Worm (Caenorhabditis elegans) whole organism, young adult: ENCODE measurements around the gene srlf-30.

Experiments
- B0019.2 ChIP-seq: fragments of 200-800 bp; sonication (Bioruptor generic); conservative IDR thresholded peaks from 2 replicates; pipeline ENCODE4 v1.3.6; 2022; ENCODE audit warnings: missing genetic modification reagents, missing genetic modification characterization, missing compliant biosample characterization
- B0261.1 ChIP-seq: sonication (generic microtip); optimal IDR thresholded peaks from 2 replicates; lab custom pipeline; 2016; ENCODE audit warnings: mild to moderate bottlenecking, missing genetic modification characterization, moderate library complexity, missing compliant biosample characterization
- B0336.3 ChIP-seq: fragments of 200-800 bp; sonication (Bioruptor generic); IDR thresholded peaks from 2 replicates; pipeline ENCODE4 v1.3.6; 2022; ENCODE audit warnings: missing genetic modification characterization, missing compliant biosample characterization
- F10E7.11 ChIP-seq: sonication (generic microtip); optimal IDR thresholded peaks from 2 replicates; lab custom pipeline; 2017; ENCODE audit warnings: mild to moderate bottlenecking, missing genetic modification characterization, moderate library complexity, missing compliant biosample characterization
- F37B4.10 ChIP-seq: fragments of 200-800 bp; sonication (Bioruptor generic); IDR thresholded peaks from 2 replicates; pipeline ENCODE4 v1.3.6; 2022; ENCODE audit warnings: missing genetic modification characterization, missing compliant biosample characterization
- F52B5.7 ChIP-seq: sonication (generic microtip); optimal IDR thresholded peaks from 2 replicates; lab custom pipeline; 2016; ENCODE audit warnings: mild to moderate bottlenecking, missing genetic modification characterization, missing compliant biosample characterization
- F57C9.4 ChIP-seq: sonication (generic microtip); optimal IDR thresholded peaks from 2 replicates; lab custom pipeline; 2017; ENCODE audit warnings: mild to moderate bottlenecking, missing genetic modification characterization, missing compliant biosample characterization
- K11D2.4 ChIP-seq: fragments of 200-800 bp; sonication (Bioruptor generic); IDR thresholded peaks from 2 replicates; pipeline ENCODE4 v1.3.6; 2022; ENCODE audit warnings: missing genetic modification reagents, missing genetic modification characterization, missing compliant biosample characterization
- K12H6.12 ChIP-seq: fragments of 200-800 bp; sonication (Bioruptor generic); optimal IDR thresholded peaks from 2 replicates; lab custom pipeline; 2018; ENCODE audit warnings: mild to moderate bottlenecking, missing genetic modification characterization, missing compliant biosample characterization
- T26A5.8 ChIP-seq: sonication (generic microtip); optimal IDR thresholded peaks from 2 replicates; lab custom pipeline; 2016; ENCODE audit warnings: missing genetic modification characterization, missing compliant biosample characterization
- Y53G8AR.9 ChIP-seq: fragments of 200-800 bp; sonication (Bioruptor generic); conservative IDR thresholded peaks from 2 replicates; pipeline ENCODE4 v1.3.6; 2022; ENCODE audit warnings: missing genetic modification reagents, missing genetic modification characterization, missing compliant biosample characterization
- Y79H2A.3 ChIP-seq: fragments of 200-800 bp; sonication (Bioruptor generic); conservative IDR thresholded peaks from 2 replicates; pipeline ENCODE4 v1.3.6; 2022; ENCODE audit warnings: missing genetic modification reagents, missing genetic modification characterization, missing compliant biosample characterization
- Y95B8A.8 ChIP-seq: fragments of 200-800 bp; sonication (Bioruptor generic); IDR thresholded peaks from 2 replicates; pipeline ENCODE4 v1.3.6; 2022; ENCODE audit warnings: missing genetic modification reagents, missing genetic modification characterization, missing compliant biosample characterization
- aptf-2 ChIP-seq: fragments of 200-800 bp; sonication (Bioruptor generic); conservative IDR thresholded peaks from 2 replicates; pipeline ENCODE4 v1.3.6; 2022; ENCODE audit warnings: missing genetic modification reagents, missing genetic modification characterization, missing compliant biosample characterization
- atf-7 ChIP-seq: sonication (generic microtip); optimal IDR thresholded peaks from 2 replicates; lab custom pipeline; 2017; ENCODE audit warnings: mild to moderate bottlenecking, missing genetic modification characterization, missing compliant biosample characterization
- attf-6 ChIP-seq: fragments of 200-800 bp; sonication (Bioruptor generic); IDR thresholded peaks from 2 replicates; pipeline ENCODE4 v1.3.6; 2022; ENCODE audit warnings: missing genetic modification reagents, missing genetic modification characterization, missing compliant biosample characterization
- ceh-100 ChIP-seq: fragments of 200-800 bp; sonication (Bioruptor generic); IDR thresholded peaks from 2 replicates; pipeline ENCODE4 v1.3.6; 2022; ENCODE audit warnings: missing genetic modification reagents, missing genetic modification characterization, missing compliant biosample characterization
- ceh-40 ChIP-seq: fragments of 200-800 bp; sonication (Bioruptor generic); IDR thresholded peaks from 2 replicates; pipeline ENCODE4 v1.3.6; 2022; ENCODE audit warnings: missing genetic modification characterization, missing compliant biosample characterization
- ceh-58 ChIP-seq: fragments of 200-800 bp; sonication (Bioruptor generic); IDR thresholded peaks from 2 replicates; pipeline ENCODE4 v1.3.6; 2022; ENCODE audit warnings: missing genetic modification characterization, missing compliant biosample characterization
- ceh-91 ChIP-seq: fragments of 200-800 bp; sonication (Bioruptor generic); IDR thresholded peaks from 2 replicates; pipeline ENCODE4 v1.3.6; 2022; ENCODE audit warnings: missing genetic modification reagents, missing genetic modification characterization, missing compliant biosample characterization
- die-1 ChIP-seq: sonication (generic microtip); optimal IDR thresholded peaks from 2 replicates; lab custom pipeline; 2016; ENCODE audit warnings: missing genotype, mild to moderate bottlenecking, missing genetic modification characterization, missing compliant biosample characterization
- dox-1 ChIP-seq: fragments of 200-800 bp; sonication (Bioruptor generic); IDR thresholded peaks from 2 replicates; pipeline ENCODE4 v1.3.6; 2022; ENCODE audit warnings: missing genetic modification reagents, missing genetic modification characterization, missing compliant biosample characterization
- efl-1 ChIP-seq: fragments of 150-350 bp; optimal IDR thresholded peaks from 2 replicates; lab custom pipeline; 2014; ENCODE audit warnings: missing biosample characterization, missing genetic modification reagents, missing genetic modification characterization
- egl-44 ChIP-seq: fragments of 200-800 bp; sonication (Bioruptor generic); IDR thresholded peaks from 2 replicates; pipeline ENCODE4 v1.3.6; 2022; ENCODE audit warnings: missing genetic modification reagents, missing genetic modification characterization, missing compliant biosample characterization
- egrh-3 ChIP-seq: fragments of 200-800 bp; sonication (Bioruptor generic); IDR thresholded peaks from 2 replicates; pipeline ENCODE4 v1.3.6; 2022; ENCODE audit warnings: missing genetic modification reagents, missing genetic modification characterization, missing compliant biosample characterization
- ekl-4 ChIP-seq: fragments of 200-800 bp; sonication (Bioruptor generic); IDR thresholded peaks from 2 replicates; pipeline ENCODE4 v1.3.6; 2022; ENCODE audit warnings: missing genetic modification reagents, missing genetic modification characterization, missing compliant biosample characterization
- fkh-3 ChIP-seq: sonication (generic microtip); optimal IDR thresholded peaks from 2 replicates; lab custom pipeline; 2016; ENCODE audit warnings: mild to moderate bottlenecking, missing genetic modification characterization, missing compliant biosample characterization
- hmg-20 ChIP-seq: fragments of 200-800 bp; sonication (Bioruptor generic); IDR thresholded peaks from 2 replicates; pipeline ENCODE4 v1.3.6; 2022; ENCODE audit warnings: missing genetic modification reagents, missing genetic modification characterization, missing compliant biosample characterization
- hsf-1 ChIP-seq: fragments of 200-800 bp; sonication (Bioruptor generic); IDR thresholded peaks from 2 replicates; pipeline ENCODE4 v1.3.6; 2022; ENCODE audit warnings: missing genetic modification reagents, missing genetic modification characterization, missing compliant biosample characterization
- let-526 ChIP-seq: fragments of 200-800 bp; sonication (Bioruptor generic); IDR thresholded peaks from 2 replicates; pipeline ENCODE4 v1.3.6; 2022; ENCODE audit warnings: missing genetic modification reagents, missing genetic modification characterization, missing compliant biosample characterization
- let-607 ChIP-seq, 2 experiments: fragments of 200-800 bp in 1 of 2; sonication (Bioruptor generic) in 1 of 2; sonication (generic microtip) in 1 of 2; optimal IDR thresholded peaks; 2 replicates each; lab custom pipeline; 2016 to 2018; ENCODE audit warnings: mild to moderate bottlenecking in 2 of 2, missing compliant biosample characterization in 2 of 2, missing genetic modification characterization in 2 of 2, moderate library complexity in 2 of 2, missing genotype in 1 of 2
- lin-35 ChIP-seq, 3 experiments: fragments of 150-350 bp in 2 of 3; sonication (generic microtip) in 1 of 3; optimal IDR thresholded peaks; 2 replicates each; lab custom pipeline; 2014 to 2018; ENCODE audit warnings: missing biosample characterization in 3 of 3, missing genetic modification characterization in 3 of 3, missing genetic modification reagents in 3 of 3
- lir-1 ChIP-seq: fragments of 200-800 bp; sonication (Bioruptor generic); conservative IDR thresholded peaks from 2 replicates; pipeline ENCODE4 v1.3.6; 2022; ENCODE audit warnings: missing genetic modification reagents, missing genetic modification characterization, missing compliant biosample characterization
- madf-10 ChIP-seq: sonication (generic microtip); optimal IDR thresholded peaks from 2 replicates; lab custom pipeline; 2016; ENCODE audit warnings: mild to moderate bottlenecking, missing genetic modification characterization, missing compliant biosample characterization
- madf-8 ChIP-seq: fragments of 200-800 bp; sonication (Bioruptor generic); conservative IDR thresholded peaks from 2 replicates; pipeline ENCODE4 v1.3.6; 2022; ENCODE audit warnings: missing genetic modification reagents, missing genetic modification characterization, missing compliant biosample characterization
- pha-4 ChIP-seq: fragments of 150-350 bp; sonication (generic microtip); optimal IDR thresholded peaks from 2 replicates; lab custom pipeline; 2014; ENCODE audit warnings: missing biosample characterization, missing genetic modification reagents, missing genetic modification characterization
- rec-8 ChIP-seq, 2 experiments: sonication (generic microtip); optimal IDR thresholded peaks; 2 replicates each; lab custom pipeline; 2016; ENCODE audit warnings: mild to moderate bottlenecking in 2 of 2, missing genetic modification characterization in 2 of 2, missing genetic modification reagents in 2 of 2, missing genotype in 2 of 2, missing biosample characterization in 1 of 2, missing compliant biosample characterization in 1 of 2, moderate library complexity in 1 of 2
- rpc-1 ChIP-seq, 2 experiments: fragments of 150-350 bp in 1 of 2; sonication (generic microtip) in 1 of 2; optimal IDR thresholded peaks; 2 replicates each; lab custom pipeline; 2014 to 2018; ENCODE audit warnings: missing biosample characterization in 1 of 2, missing genetic modification characterization in 1 of 2, missing genetic modification reagents in 1 of 2, missing genotype in 1 of 2
- snpc-1.1 ChIP-seq: sonication (generic microtip); optimal IDR thresholded peaks from 2 replicates; lab custom pipeline; 2017; ENCODE audit warnings: missing genetic modification characterization, mild to moderate bottlenecking, missing compliant biosample characterization, antibody characterized with exemption, moderate library complexity, missing genotype, missing genetic modification reagents; ENCODE audit not compliant: insufficient read depth
- snpc-1.3 ChIP-seq: sonication (generic microtip); optimal IDR thresholded peaks from 2 replicates; lab custom pipeline; 2017; ENCODE audit warnings: missing genetic modification characterization, mild to moderate bottlenecking, missing compliant biosample characterization, antibody characterized with exemption, moderate library complexity, missing genotype, missing genetic modification reagents; ENCODE audit not compliant: insufficient read depth
- snpc-3.4 ChIP-seq: sonication (generic microtip); optimal IDR thresholded peaks from 2 replicates; lab custom pipeline; 2017; ENCODE audit warnings: missing genetic modification characterization, mild to moderate bottlenecking, missing compliant biosample characterization, antibody characterized with exemption, moderate library complexity, missing genotype, missing genetic modification reagents
- somi-1 ChIP-seq: fragments of 200-800 bp; sonication (Bioruptor generic); optimal IDR thresholded peaks from 2 replicates; lab custom pipeline; 2018; ENCODE audit warnings: mild to moderate bottlenecking, missing genetic modification characterization, missing compliant biosample characterization
- tlf-1 ChIP-seq: fragments of 200-800 bp; sonication (Bioruptor generic); optimal IDR thresholded peaks from 2 replicates; lab custom pipeline; 2018; ENCODE audit warnings: mild to moderate bottlenecking, missing genetic modification characterization, missing compliant biosample characterization
- zfh-2 ChIP-seq: fragments of 200-800 bp; sonication (Bioruptor generic); conservative IDR thresholded peaks from 2 replicates; pipeline ENCODE4 v1.3.6; 2022; ENCODE audit warnings: missing genetic modification reagents, missing genetic modification characterization, missing compliant biosample characterization
- ztf-18 ChIP-seq: sonication (generic microtip); optimal IDR thresholded peaks from 2 replicates; lab custom pipeline; 2016; ENCODE audit warnings: missing genotype, mild to moderate bottlenecking, missing genetic modification characterization, missing compliant biosample characterization
- ztf-22 ChIP-seq: fragments of 200-800 bp; sonication (Bioruptor generic); optimal IDR thresholded peaks from 2 replicates; lab custom pipeline; 2018; ENCODE audit warnings: mild to moderate bottlenecking, missing genetic modification characterization, moderate library complexity, missing compliant biosample characterization
- ztf-25 ChIP-seq: fragments of 200-800 bp; sonication (Bioruptor generic); IDR thresholded peaks from 2 replicates; pipeline ENCODE4 v1.3.6; 2022; ENCODE audit warnings: missing genetic modification reagents, missing genetic modification characterization, missing compliant biosample characterization
- ztf-26 ChIP-seq: sonication (generic microtip); optimal IDR thresholded peaks from 2 replicates; lab custom pipeline; 2017; ENCODE audit warnings: missing genetic modification characterization, missing compliant biosample characterization

srlf-30 gene

DNA sequence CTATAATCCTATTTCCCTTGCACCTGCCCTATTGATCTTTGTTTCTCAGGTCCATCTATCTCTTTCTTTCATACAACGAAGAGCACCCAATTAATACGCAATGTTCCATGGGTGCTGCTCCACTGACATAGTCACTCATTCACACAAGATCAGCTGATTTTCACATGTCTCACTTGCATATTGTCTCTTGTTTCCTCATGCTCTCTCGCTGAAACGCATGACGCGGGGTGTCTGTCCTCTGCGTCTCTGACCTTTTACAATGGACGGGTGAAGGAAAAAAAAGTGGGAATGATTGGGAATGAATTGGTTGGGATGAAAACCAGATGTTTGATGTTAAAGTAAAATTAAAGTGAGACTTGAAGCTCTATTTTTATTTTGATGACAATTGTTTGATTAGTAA, 35.2 kb downstream of the srlf-30 start:
- no peak for TF ChIP-seq ceh-91 (GFP tag; lab: Robert Waterston, UW)
- TF ChIP-seq F10E7.11 (tag; lab: Kevin White, UChicago): peak; percentile 11
- TF ChIP-seq let-607 (tag; optimal IDR thresholded peaks at IDR 0.05; lab: Kevin White, UChicago): peak in 1 of 2 experiments; percentile 14
- TF ChIP-seq ztf-26: peak; percentile 31
- peak; percentile 85 for TF ChIP-seq ekl-4 (GFP tag; lab: Robert Waterston, UW)
- TF ChIP-seq snpc-1.1 (tag; lab: Kevin White, UChicago): no peak
- no peak for TF ChIP-seq efl-1 (GFP tag; lab: Kevin White, UChicago)
- no peak for TF ChIP-seq fkh-3 (tag; lab: Kevin White, UChicago)
- TF ChIP-seq dox-1 (GFP tag; lab: Robert Waterston, UW): peak; percentile 75
- TF ChIP-seq zfh-2 (GFP tag; lab: Robert Waterston, UW): peak; percentile 58
- TF ChIP-seq B0019.2: no peak
- no peak for TF ChIP-seq B0261.1 (tag; lab: Kevin White, UChicago)
- TF ChIP-seq F37B4.10 (GFP tag; lab: Robert Waterston, UW): no peak
- peak; percentile 29; the same call in 1 of the 2 replicates for TF ChIP-seq egrh-3 (GFP tag; lab: Robert Waterston, UW)
- TF ChIP-seq atf-7 (tag; lab: Kevin White, UChicago): peak; percentile 74
- no peak for TF ChIP-seq ceh-58 (GFP tag; lab: Robert Waterston, UW)
- peak; percentile 78 for TF ChIP-seq tlf-1 (GFP tag; lab: Kevin White, UChicago)
- TF ChIP-seq attf-6 (GFP tag; lab: Robert Waterston, UW): no peak
- no peak for TF ChIP-seq T26A5.8 (tag; lab: Kevin White, UChicago)
- TF ChIP-seq snpc-1.3: no peak
- TF ChIP-seq snpc-3.4 (tag; lab: Kevin White, UChicago): no peak
- TF ChIP-seq Y95B8A.8 (GFP tag; lab: Robert Waterston, UW): peak; percentile 88
- TF ChIP-seq K12H6.12 (tag; lab: Kevin White, UChicago): peak; percentile 71
- TF ChIP-seq let-526 (GFP tag; lab: Robert Waterston, UW): peak; percentile 89
- TF ChIP-seq K11D2.4 (GFP tag; lab: Robert Waterston, UW): peak; percentile 88
- no peak for TF ChIP-seq aptf-2 (GFP tag; lab: Robert Waterston, UW)
- TF ChIP-seq lir-1 (GFP tag; lab: Robert Waterston, UW): peak; percentile 55
- TF ChIP-seq F52B5.7 (tag; lab: Kevin White, UChicago): peak; percentile 73
- TF ChIP-seq ceh-100 (GFP tag; lab: Robert Waterston, UW): no peak
- TF ChIP-seq ztf-25: no peak
- peak; percentile 17; the same call in 1 of the 2 replicates for TF ChIP-seq B0336.3
- no peak for TF ChIP-seq pha-4 (tag; lab: Kevin White, UChicago)
- TF ChIP-seq Y79H2A.3 (GFP tag; lab: Robert Waterston, UW): no peak
- peak; percentile 74 for TF ChIP-seq egl-44
- no peak for TF ChIP-seq F57C9.4 (tag; lab: Kevin White, UChicago)
- peak; percentile 46 for TF ChIP-seq die-1 (tag; lab: Kevin White, UChicago)
- no peak for TF ChIP-seq rpc-1 (optimal IDR thresholded peaks at IDR 0.05; lab: Kevin White, UChicago)
- no peak for TF ChIP-seq rpc-1 (tag; optimal IDR thresholded peaks at IDR 0.05; lab: Kevin White, UChicago)
- peak; percentile 59 for TF ChIP-seq madf-10
- TF ChIP-seq madf-8 (GFP tag; lab: Robert Waterston, UW): no peak
- TF ChIP-seq hmg-20 (GFP tag; lab: Robert Waterston, UW): no peak
- no peak for TF ChIP-seq hsf-1
- TF ChIP-seq ztf-22 (GFP tag; lab: Kevin White, UChicago): peak; percentile 75
- TF ChIP-seq rec-8 (tag; optimal IDR thresholded peaks at IDR 0.05; lab: Kevin White, UChicago): no peak
- TF ChIP-seq Y53G8AR.9 (GFP tag; lab: Robert Waterston, UW): peak; percentile 47; the same call in 1 of the 2 replicates
- TF ChIP-seq somi-1 (GFP tag; lab: Kevin White, UChicago): peak; percentile 91
- TF ChIP-seq lin-35 (GFP tag; optimal IDR thresholded peaks at IDR 0.05; lab: Kevin White, UChicago): peak in 1 of 3 experiments; percentile 85
- TF ChIP-seq ztf-18 (tag; lab: Kevin White, UChicago): no peak
- 0 out of 2 replicates have a peak, but pooled peaks have one; percentile 27 for TF ChIP-seq ceh-40 (GFP tag; lab: Robert Waterston, UW)
